Worm (Caenorhabditis elegans) whole organism, early embryonic: ENCODE data around the gene folt-3.

Experiments
- B0310.2 ChIP-seq: sonication (generic microtip); optimal IDR thresholded peaks from 2 replicates; lab custom pipeline; 2016; ENCODE audit warnings: mild to moderate bottlenecking, missing genetic modification characterization, missing compliant biosample characterization
- F13C5.2 ChIP-seq: sonication (generic microtip); optimal IDR thresholded peaks from 2 replicates; lab custom pipeline; 2017; ENCODE audit warnings: mild to moderate bottlenecking, missing genetic modification characterization, inconsistent platforms, missing compliant biosample characterization
- aly-1 ChIP-seq: sonication (generic microtip); optimal IDR thresholded peaks from 2 replicates; lab custom pipeline; 2016; ENCODE audit warnings: missing genetic modification characterization, missing compliant biosample characterization
- ama-1 ChIP-seq: fragments of 150-350 bp; optimal IDR thresholded peaks from 2 replicates; lab custom pipeline; 2014
- ceh-13 ChIP-seq: fragments of 200-800 bp; sonication (Bioruptor generic); optimal IDR thresholded peaks from 2 replicates; lab custom pipeline; 2018; ENCODE audit warnings: mild to moderate bottlenecking, missing genetic modification characterization, missing compliant biosample characterization
- ceh-36 ChIP-seq: sonication (generic microtip); optimal IDR thresholded peaks from 2 replicates; lab custom pipeline; 2016; ENCODE audit warnings: missing genetic modification characterization, inconsistent platforms, missing compliant biosample characterization
- ets-7 ChIP-seq: sonication (generic microtip); optimal IDR thresholded peaks from 2 replicates; lab custom pipeline; 2016; ENCODE audit warnings: missing genotype, missing genetic modification characterization, missing compliant biosample characterization
- flt-1 ChIP-seq: fragments of 200-800 bp; sonication (Bioruptor generic); IDR thresholded peaks from 2 replicates; pipeline ENCODE4 v1.3.6; 2022; ENCODE audit warnings: missing genetic modification characterization, missing compliant biosample characterization
- hmbx-1 ChIP-seq: sonication (generic microtip); optimal IDR thresholded peaks from 2 replicates; lab custom pipeline; 2016; ENCODE audit warnings: mild to moderate bottlenecking, missing genetic modification characterization, missing compliant biosample characterization
- hmg-4 ChIP-seq: fragments of 200-800 bp; sonication (Bioruptor generic); optimal IDR thresholded peaks from 2 replicates; lab custom pipeline; 2018; ENCODE audit warnings: mild to moderate bottlenecking, missing genetic modification characterization, missing compliant biosample characterization
- hnd-1 ChIP-seq: sonication (generic microtip); optimal IDR thresholded peaks from 2 replicates; lab custom pipeline; 2016; ENCODE audit warnings: missing genetic modification characterization, missing compliant biosample characterization
- pes-1 ChIP-seq: fragments of 200-800 bp; sonication (Bioruptor generic); IDR thresholded peaks from 2 replicates; pipeline ENCODE4 v1.3.6; 2022; ENCODE audit warnings: missing genetic modification reagents, missing genetic modification characterization, missing compliant biosample characterization
- scrt-1 ChIP-seq: fragments of 200-800 bp; sonication (Bioruptor generic); IDR thresholded peaks from 2 replicates; pipeline ENCODE4 v1.3.6; 2022; ENCODE audit warnings: missing genetic modification characterization, missing compliant biosample characterization
- sea-1 ChIP-seq: fragments of 200-800 bp; sonication (Bioruptor generic); conservative IDR thresholded peaks from 2 replicates; pipeline ENCODE4 v1.3.6; 2022; ENCODE audit warnings: missing genetic modification characterization, missing compliant biosample characterization
- tbx-11 ChIP-seq: fragments of 200-800 bp; sonication (Bioruptor generic); IDR thresholded peaks from 2 replicates; pipeline ENCODE4 v1.3.6; 2022; ENCODE audit warnings: missing genetic modification characterization, missing compliant biosample characterization
- tbx-37 ChIP-seq: fragments of 200-800 bp; sonication (Bioruptor generic); conservative IDR thresholded peaks from 2 replicates; pipeline ENCODE4 v1.3.6; 2022; ENCODE audit warnings: missing genetic modification reagents, missing genetic modification characterization, missing compliant biosample characterization
- tra-4 ChIP-seq: sonication (generic microtip); optimal IDR thresholded peaks from 2 replicates; lab custom pipeline; 2017; ENCODE audit warnings: missing genetic modification characterization, missing compliant biosample characterization

folt-3 gene

ce11 chrV:7587637-7588036 lies 21.9 kb downstream of the folt-3 start, which contains the start of the genes F19F10.11 and C50E3.5:
Gene F19F10.11 (minus strand): TSS chrV:7587704.
Gene C50E3.5 (plus strand): TSS chrV:7587996.
- no peak for TF ChIP-seq pes-1 (GFP tag; lab: Robert Waterston, UW)
- TF ChIP-seq F13C5.2 (tag; lab: Kevin White, UChicago), result peak; percentile 34

- TF ChIP-seq ceh-13 (GFP tag; lab: Kevin White, UChicago) (no peak), hmg-4 (GFP tag; lab: Kevin White, UChicago) (no peak), sea-1 (GFP tag; lab: Robert Waterston, UW) (no peak), ceh-36 (tag; lab: Kevin White, UChicago) (no peak), scrt-1 (no peak), ets-7 (tag; lab: Kevin White, UChicago) (no peak), B0310.2 (tag; lab: Kevin White, UChicago) (no peak), aly-1 (tag; lab: Kevin White, UChicago) (no peak), tbx-11 (GFP tag; lab: Robert Waterston, UW) (no peak), flt-1 (GFP tag; lab: Robert Waterston, UW) (no peak), ama-1 (lab: Kevin White, UChicago) (no peak), F13C5.2 (tag; lab: Kevin White, UChicago) (no peak), tbx-37 (GFP tag; lab: Robert Waterston, UW) (no peak)
Measured at ce11 chrV:7580378-7580777, 29.2 kb downstream of the folt-3 start, which contains the start of gene ets-6. Gene ets-6 (minus strand): TSS chrV:7580546.

ce11 chrV:7575563-7575962 lies 34.0 kb downstream of the folt-3 start, which contains the start of the genes snu-66 and ints-9:
Gene snu-66 (minus strand): TSS chrV:7575670.
Gene ints-9 (plus strand): TSS chrV:7575802.
- TF ChIP-seq sea-1 (GFP tag; lab: Robert Waterston, UW) (no peak), hmbx-1 (tag; lab: Kevin White, UChicago) (no peak), B0310.2 (tag; lab: Kevin White, UChicago) (no peak), hnd-1 (tag; lab: Kevin White, UChicago) (no peak), tbx-11 (GFP tag; lab: Robert Waterston, UW) (no peak), aly-1 (tag; lab: Kevin White, UChicago) (no peak), ceh-13 (GFP tag; lab: Kevin White, UChicago) (no peak)

- TF ChIP-seq hnd-1 (tag; lab: Kevin White, UChicago) (no peak), tra-4 (tag; lab: Kevin White, UChicago) (no peak), sea-1 (GFP tag; lab: Robert Waterston, UW) (no peak), scrt-1 (no peak), ceh-13 (GFP tag; lab: Kevin White, UChicago) (no peak), hmg-4 (GFP tag; lab: Kevin White, UChicago) (no peak), pes-1 (GFP tag; lab: Robert Waterston, UW) (no peak), flt-1 (GFP tag; lab: Robert Waterston, UW) (no peak), aly-1 (tag; lab: Kevin White, UChicago) (no peak), tbx-11 (GFP tag; lab: Robert Waterston, UW) (no peak), ama-1 (lab: Kevin White, UChicago) (no peak), B0310.2 (tag; lab: Kevin White, UChicago) (no peak), ets-7 (tag; lab: Kevin White, UChicago) (no peak), F13C5.2 (tag; lab: Kevin White, UChicago) (no peak), tbx-37 (GFP tag; lab: Robert Waterston, UW) (no peak), ceh-36 (tag; lab: Kevin White, UChicago) (no peak)
Measured at ce11 chrV:7570955-7571354, 38.6 kb downstream of the folt-3 start, which contains the start of gene F19F10.14. Gene F19F10.14 (minus strand): TSS chrV:7571055.

ce11 chrV:7570290-7570689 lies 39.3 kb downstream of the folt-3 start, which contains the start of gene clec-212:
Gene clec-212 (minus strand): TSS chrV:7570390.
- TF ChIP-seq ceh-13 (GFP tag; lab: Kevin White, UChicago) (no peak), hmbx-1 (tag; lab: Kevin White, UChicago) (no peak), hmg-4 (GFP tag; lab: Kevin White, UChicago) (no peak), aly-1 (tag; lab: Kevin White, UChicago) (no peak), scrt-1 (no peak), F13C5.2 (tag; lab: Kevin White, UChicago) (no peak), hnd-1 (tag; lab: Kevin White, UChicago) (no peak), tbx-37 (GFP tag; lab: Robert Waterston, UW) (no peak), pes-1 (GFP tag; lab: Robert Waterston, UW) (no peak), B0310.2 (tag; lab: Kevin White, UChicago) (no peak), ama-1 (lab: Kevin White, UChicago) (no peak), tra-4 (tag; lab: Kevin White, UChicago) (no peak), ets-7 (tag; lab: Kevin White, UChicago) (no peak), flt-1 (GFP tag; lab: Robert Waterston, UW) (no peak), ceh-36 (tag; lab: Kevin White, UChicago) (no peak)

ce11 chrV:7562947-7563346 lies 46.6 kb downstream of the folt-3 start, which contains the start of gene F19F10.1:
Gene F19F10.1 (plus strand): TSS chrV:7563247.
- TF ChIP-seq hnd-1 (tag; lab: Kevin White, UChicago) (no peak), ama-1 (lab: Kevin White, UChicago) (no peak), hmg-4 (GFP tag; lab: Kevin White, UChicago) (no peak), pes-1 (GFP tag; lab: Robert Waterston, UW) (no peak), F13C5.2 (tag; lab: Kevin White, UChicago) (no peak), tbx-11 (GFP tag; lab: Robert Waterston, UW) (no peak), tra-4 (tag; lab: Kevin White, UChicago) (no peak), ceh-13 (GFP tag; lab: Kevin White, UChicago) (no peak), scrt-1 (no peak)

ce11 chrV:7558693-7559092 lies 50.9 kb downstream of the folt-3 start, which contains the start of gene ets-7:
Gene ets-7 (minus strand): TSS chrV:7558793.
- no peak for TF ChIP-seq tbx-37 (GFP tag; lab: Robert Waterston, UW)
